Fruit fly (Drosophila melanogaster): Measurements from ENCODE around the gene CG14042.

Gene CG14042

dm6 chr2L:5009306-5010030 lies 28.0 kb upstream of the CG14042 start, which contains the start of gene Rtnl1 (continued):
- TF ChIP-seq Opbp (GFP tag; IDR thresholded peaks at IDR 0.05; ENCODE audit: partially characterized antibody) (peak; percentile 95), caup (GFP tag; optimal IDR thresholded peaks at IDR 0.05; ENCODE audit: severe bottlenecking) (peak; percentile 8), fd102C (GFP tag; optimal IDR thresholded peaks at IDR 0.05) (no peak), cato (GFP tag; optimal IDR thresholded peaks at IDR 0.05; ENCODE audit: borderline replicate concordance) (no peak), CG10321 (GFP tag; IDR thresholded peaks at IDR 0.05) (no peak), Spps (tag; optimal IDR thresholded peaks at IDR 0.05) (no peak), eyg (GFP tag; optimal IDR thresholded peaks at IDR 0.05) (no peak), Ets65A (GFP tag) (peak; percentile 42), CG12659 (GFP tag; optimal IDR thresholded peaks at IDR 0.05) (peak; percentile 88), CG18262 (tag; optimal IDR thresholded peaks at IDR 0.05) (peak; percentile 22), CG1603 (tag; optimal IDR thresholded peaks at IDR 0.05) (peak; percentile 88), Mrtf (GFP tag; IDR thresholded peaks at IDR 0.05) (no peak), CG18764 (GFP tag; optimal IDR thresholded peaks at IDR 0.05) (no peak), CG12769 (tag; optimal IDR thresholded peaks at IDR 0.05) (no peak), CG14441 (GFP tag; IDR thresholded peaks at IDR 0.05) (no peak), row (GFP tag; IDR thresholded peaks at IDR 0.05) (peak; percentile 57), Dek (tag; optimal IDR thresholded peaks at IDR 0.05) (peak; percentile 57), CG6854 (GFP tag; optimal IDR thresholded peaks at IDR 0.05) (no peak), Hand (GFP tag; optimal IDR thresholded peaks at IDR 0.05) (no peak), dan (GFP tag; IDR thresholded peaks at IDR 0.05) (no peak), Nf-YA (GFP tag; IDR thresholded peaks at IDR 0.05) (no peak), CG3838 (GFP tag; optimal IDR thresholded peaks at IDR 0.05) (no peak), CG15601 (tag; optimal IDR thresholded peaks at IDR 0.05) (peak; percentile 42), CG6254 (GFP tag; optimal IDR thresholded peaks at IDR 0.05) (no peak), CG34224 (GFP tag; IDR thresholded peaks at IDR 0.05; ENCODE audit: partially characterized antibody) (peak; percentile 90), Gsc (GFP tag; IDR thresholded peaks at IDR 0.05) (no peak), shn (GFP tag; optimal IDR thresholded peaks at IDR 0.05) (peak; percentile 29), dm (GFP tag; optimal IDR thresholded peaks at IDR 0.05) (peak; percentile 40), CG2116 (GFP tag; optimal IDR thresholded peaks at IDR 0.05) (peak; percentile 73), Hsf (GFP tag; optimal IDR thresholded peaks at IDR 0.05) (peak; percentile 31), tll (GFP tag; optimal IDR thresholded peaks at IDR 0.05) (no peak), CG3847 (GFP tag; IDR thresholded peaks at IDR 0.05) (peak; percentile 55; the same call in 1 of the 2 replicates), ERR (GFP tag; optimal IDR thresholded peaks at IDR 0.05) (peak; percentile 44), CG10462 (GFP tag; optimal IDR thresholded peaks at IDR 0.05) (no peak), tin (GFP tag; optimal IDR thresholded peaks at IDR 0.05) (no peak), HmgZ (tag; optimal IDR thresholded peaks at IDR 0.05) (peak; percentile 87), h (optimal IDR thresholded peaks at IDR 0.05) (no peak), CG18476 (GFP tag; optimal IDR thresholded peaks at IDR 0.05) (no peak), Ssrp (tag; optimal IDR thresholded peaks at IDR 0.05) (no peak), CG18599 (GFP tag; optimal IDR thresholded peaks at IDR 0.05) (peak; percentile 30), ham (GFP tag; IDR thresholded peaks at IDR 0.05) (no peak), Kr (GFP tag; optimal IDR thresholded peaks at IDR 0.05) (no peak), lab (GFP tag; optimal IDR thresholded peaks at IDR 0.05) (no peak), Ravus (GFP tag; IDR thresholded peaks at IDR 0.05) (no peak), CG7357 (GFP tag; IDR thresholded peaks at IDR 0.05) (no peak), YL-1 (GFP tag; optimal IDR thresholded peaks at IDR 0.05) (peak; percentile 72), CG9727 (GFP tag; optimal IDR thresholded peaks at IDR 0.05) (peak; percentile 25), CG10267 (tag; optimal IDR thresholded peaks at IDR 0.05) (peak; percentile 65), CG10543 (GFP tag; optimal IDR thresholded peaks at IDR 0.05) (peak; percentile 6), gro (GFP tag; optimal IDR thresholded peaks at IDR 0.05) (peak; percentile 84)
